Fruit fly (Drosophila melanogaster): ENCODE results near the gene Prx6a.

The Prx6a gene

DNA sequence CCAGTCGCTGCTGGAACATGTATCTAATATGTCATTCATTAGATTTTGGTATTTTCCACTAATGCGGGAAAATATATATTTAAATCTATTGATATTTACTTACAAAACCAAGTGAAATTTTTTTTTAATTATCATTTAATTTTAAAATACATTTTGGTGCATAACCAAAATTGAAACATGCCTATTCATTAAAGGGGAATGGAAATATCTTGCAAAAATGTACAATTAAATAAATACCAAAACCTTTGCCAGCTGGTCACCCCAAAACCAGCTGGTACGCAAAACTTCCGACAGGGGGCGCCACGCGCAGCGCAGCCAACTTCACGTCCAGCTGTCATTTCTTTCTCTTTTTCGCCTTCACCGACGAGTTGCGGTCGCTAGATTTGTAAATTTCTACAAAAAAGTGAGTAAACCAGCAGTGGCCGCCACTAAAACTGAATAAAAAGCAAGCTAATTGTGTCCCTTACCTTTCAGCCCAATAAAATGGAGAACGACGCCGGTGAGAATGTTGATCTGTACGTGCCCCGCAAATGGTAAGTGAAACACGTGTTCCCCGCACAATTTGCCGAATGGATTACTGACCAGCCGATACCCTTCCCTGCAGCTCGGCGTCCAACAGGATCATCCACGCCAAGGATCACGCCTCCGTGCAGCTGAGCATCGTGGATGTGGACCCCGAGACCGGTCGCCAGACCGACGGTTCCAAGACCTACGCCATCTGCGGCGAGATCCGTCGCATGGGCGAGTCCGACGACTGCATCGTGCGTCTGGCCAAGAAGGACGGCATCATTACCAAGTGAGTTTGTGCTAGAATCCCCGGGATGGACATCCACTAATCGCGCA, 22.0 kb downstream of the Prx6a start, which contains the start of the genes CG3104 and RpS21 (continued):
- peak; percentile 68 for TF ChIP-seq CG3163 (GFP tag; optimal IDR thresholded peaks at IDR 0.05)
- peak; percentile 72 for TF ChIP-seq CG15269 (tag; optimal IDR thresholded peaks at IDR 0.05)
- TF ChIP-seq danr (GFP tag; IDR thresholded peaks at IDR 0.05), result peak; percentile 61
- TF ChIP-seq fd96Cb (tag; optimal IDR thresholded peaks at IDR 0.05), result peak; percentile 60
- TF ChIP-seq lmd (GFP tag; IDR thresholded peaks at IDR 0.05), result peak; percentile 82
- TF ChIP-seq twi (tag; optimal IDR thresholded peaks at IDR 0.05), result peak; percentile 78
- TF ChIP-seq pum (GFP tag; optimal IDR thresholded peaks at IDR 0.05), result peak; percentile 65
- peak; percentile 53 for TF ChIP-seq gro (GFP tag; optimal IDR thresholded peaks at IDR 0.05)
- peak; percentile 9; the same call in 1 of the 2 replicates for TF ChIP-seq CG13287 (GFP tag; IDR thresholded peaks at IDR 0.05; ENCODE audit: partially characterized antibody)
- TF ChIP-seq oc (tag; optimal IDR thresholded peaks at IDR 0.05), result peak; percentile 15
- TF ChIP-seq CG10543 (GFP tag; optimal IDR thresholded peaks at IDR 0.05), result peak; percentile 95
- TF ChIP-seq CG6175 (GFP tag; IDR thresholded peaks at IDR 0.05), result peak; percentile 87
- TF ChIP-seq CG16815 (GFP tag; optimal IDR thresholded peaks at IDR 0.05), result peak; percentile 72
- TF ChIP-seq HLHmδ (GFP tag; optimal IDR thresholded peaks at IDR 0.05), result peak; percentile 97
- TF ChIP-seq E2f2 (GFP tag; IDR thresholded peaks at IDR 0.05), result peak; percentile 88
- no peak for TF ChIP-seq tll (GFP tag; optimal IDR thresholded peaks at IDR 0.05)
- TF ChIP-seq CG6683 (GFP tag; optimal IDR thresholded peaks at IDR 0.05), result peak; percentile 61
- TF ChIP-seq CG3281 (GFP tag; optimal IDR thresholded peaks at IDR 0.05), result peak; percentile 83
- peak; percentile 65 for TF ChIP-seq dmrt11E (tag; optimal IDR thresholded peaks at IDR 0.05)
- TF ChIP-seq Hr51 (GFP tag; optimal IDR thresholded peaks at IDR 0.05), result peak; percentile 53 to 83
- peak; percentile 15 for TF ChIP-seq Hand (GFP tag; optimal IDR thresholded peaks at IDR 0.05)
- peak; percentile 91 for TF ChIP-seq row (GFP tag; IDR thresholded peaks at IDR 0.05)
- peak; percentile 75 for TF ChIP-seq CG4282 (GFP tag; optimal IDR thresholded peaks at IDR 0.05)
- TF ChIP-seq pb (GFP tag; optimal IDR thresholded peaks at IDR 0.05), result peak; percentile 71
- TF ChIP-seq BtbVII (GFP tag; optimal IDR thresholded peaks at IDR 0.05), result peak; percentile 65
- TF ChIP-seq CG1233 (GFP tag; optimal IDR thresholded peaks at IDR 0.05), result peak; percentile 93
- no peak for TF ChIP-seq kay (GFP tag; optimal IDR thresholded peaks at IDR 0.05)
- peak; percentile 44 for TF ChIP-seq CG12299 (tag; optimal IDR thresholded peaks at IDR 0.05)
- peak; percentile 88 for TF ChIP-seq CG32772 (GFP tag; IDR thresholded peaks at IDR 0.05)
- peak; percentile 84 for TF ChIP-seq eyg (GFP tag; optimal IDR thresholded peaks at IDR 0.05)
- TF ChIP-seq HHEX (GFP tag; optimal IDR thresholded peaks at IDR 0.05), result peak; percentile 93
- peak; percentile 38 for TF ChIP-seq CG12769 (tag; optimal IDR thresholded peaks at IDR 0.05)
- peak; percentile 47 for TF ChIP-seq CG7271 (tag; optimal IDR thresholded peaks at IDR 0.05)
- TF ChIP-seq Ets97D (GFP tag; optimal IDR thresholded peaks at IDR 0.05), result peak; percentile 98
- TF ChIP-seq pfk (GFP tag; optimal IDR thresholded peaks at IDR 0.05), result peak; percentile 80
- TF ChIP-seq cg (GFP tag; optimal IDR thresholded peaks at IDR 0.05), result no peak
- peak; percentile 34 for TF ChIP-seq CG18011 (GFP tag; optimal IDR thresholded peaks at IDR 0.05)
- peak; percentile 88 for TF ChIP-seq CG15514 (GFP tag; optimal IDR thresholded peaks at IDR 0.05)
- peak; percentile 73 for TF ChIP-seq CG18262 (tag; optimal IDR thresholded peaks at IDR 0.05)
- no peak for TF ChIP-seq D (optimal IDR thresholded peaks at IDR 0.05)
- peak; percentile 77 for TF ChIP-seq D (GFP tag; optimal IDR thresholded peaks at IDR 0.05)
- TF ChIP-seq slp2 (GFP tag; optimal IDR thresholded peaks at IDR 0.05), result peak; percentile 77
- TF ChIP-seq CG8944 (GFP tag; optimal IDR thresholded peaks at IDR 0.05), result peak; percentile 83
- peak; percentile 65 for TF ChIP-seq Nf-YB (GFP tag; optimal IDR thresholded peaks at IDR 0.05)
- no peak for TF ChIP-seq sc (optimal IDR thresholded peaks at IDR 0.05)
- peak; percentile 73 for TF ChIP-seq sc (GFP tag; optimal IDR thresholded peaks at IDR 0.05)
- peak; percentile 45; the same call in 1 of the 2 replicates for TF ChIP-seq peb (GFP tag; IDR thresholded peaks at IDR 0.05)
- peak; percentile 83 for TF ChIP-seq nom (GFP tag; optimal IDR thresholded peaks at IDR 0.05)
